Worm (Caenorhabditis elegans) whole organism, late embryonic: ENCODE data around the gene M01F1.4.

ENCODE experiments used
- Y22D7AL.16 ChIP-seq: sonication (generic microtip); optimal IDR thresholded peaks from 2 replicates; lab custom pipeline; 2016; ENCODE audit warnings: missing genetic modification characterization, missing compliant biosample characterization
- ama-1 ChIP-seq: fragments of 150-350 bp; optimal IDR thresholded peaks from 2 replicates; lab custom pipeline; 2014
- ceh-14 ChIP-seq: sonication (generic microtip); optimal IDR thresholded peaks from 2 replicates; lab custom pipeline; 2016; ENCODE audit warnings: missing genotype, missing genetic modification characterization, missing compliant biosample characterization
- ceh-24 ChIP-seq: sonication (generic microtip); optimal IDR thresholded peaks from 2 replicates; lab custom pipeline; 2016; ENCODE audit warnings: mild to moderate bottlenecking, missing genetic modification characterization, missing compliant biosample characterization
- ceh-45 ChIP-seq: fragments of 200-800 bp; sonication (Bioruptor generic); IDR thresholded peaks from 2 replicates; pipeline ENCODE4 v1.3.6; 2022; ENCODE audit warnings: missing genetic modification reagents, missing genetic modification characterization, missing compliant biosample characterization
- fkh-10 ChIP-seq: fragments of 150-350 bp; optimal IDR thresholded peaks from 2 replicates; lab custom pipeline; 2014; ENCODE audit warnings: missing biosample characterization, missing genetic modification reagents, missing genetic modification characterization
- nhr-232 ChIP-seq: sonication (generic microtip); optimal IDR thresholded peaks from 2 replicates; lab custom pipeline; 2016; ENCODE audit warnings: missing genetic modification characterization, missing compliant biosample characterization
- pha-4 ChIP-seq: fragments of 150-350 bp; optimal IDR thresholded peaks from 2 replicates; lab custom pipeline; 2018; ENCODE audit warnings: missing biosample characterization, missing genetic modification reagents, missing genetic modification characterization
- pqm-1 ChIP-seq: sonication (generic microtip); optimal IDR thresholded peaks from 2 replicates; lab custom pipeline; 2016; ENCODE audit warnings: missing genetic modification characterization, missing compliant biosample characterization
- syd-9 ChIP-seq: sonication (generic microtip); optimal IDR thresholded peaks from 2 replicates; lab custom pipeline; 2016; ENCODE audit warnings: mild to moderate bottlenecking, missing genetic modification characterization, moderate library complexity, missing compliant biosample characterization
- unc-3 ChIP-seq, 2 experiments: fragments of 200-800 bp in 1 of 2; sonication (Bioruptor generic) in 1 of 2; sonication (generic microtip) in 1 of 2; conservative IDR thresholded peaks in 1 of 2; optimal IDR thresholded peaks in 1 of 2; 2 replicates each; pipeline versions ENCODE4 v1.3.6 to Lab custom; 2016 to 2022; ENCODE audit warnings: missing compliant biosample characterization in 2 of 2, missing genetic modification characterization in 2 of 2, missing genetic modification reagents in 1 of 2
- unc-86 ChIP-seq: sonication (generic microtip); optimal IDR thresholded peaks from 2 replicates; lab custom pipeline; 2016; ENCODE audit warnings: missing genetic modification characterization, missing compliant biosample characterization
- zip-5 ChIP-seq: sonication (generic microtip); optimal IDR thresholded peaks from 2 replicates; lab custom pipeline; 2016; ENCODE audit warnings: missing genetic modification characterization, missing compliant biosample characterization

DNA sequence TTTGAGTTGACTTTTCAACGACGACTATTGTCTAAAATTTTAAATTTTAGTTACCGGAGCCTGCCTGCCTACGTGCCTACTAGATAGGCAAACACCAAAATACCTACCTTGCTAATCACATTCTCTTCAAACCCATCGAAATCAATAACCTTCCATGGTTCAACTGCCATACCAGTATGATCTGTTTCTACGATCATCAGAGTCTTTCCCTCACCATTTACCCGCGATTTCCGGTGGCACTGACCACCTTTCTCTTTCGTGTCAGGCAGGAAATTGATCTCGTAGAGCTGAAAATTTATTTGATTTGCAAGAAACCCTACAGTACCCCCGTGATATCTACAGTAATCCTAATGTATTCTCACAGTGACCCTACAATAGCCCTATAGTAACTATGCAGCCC, 24.8 kb downstream of the M01F1.4 start:
- TF ChIP-seq ama-1, result no peak
- no peak for TF ChIP-seq unc-86 (tag; lab: Kevin White, UChicago)
- TF ChIP-seq ceh-24 (tag; lab: Kevin White, UChicago), result no peak
- no peak for TF ChIP-seq pha-4 (tag; lab: Kevin White, UChicago)
- TF ChIP-seq nhr-232 (tag; lab: Kevin White, UChicago), result no peak
- TF ChIP-seq zip-5 (tag; lab: Kevin White, UChicago), result no peak
- TF ChIP-seq Y22D7AL.16 (tag; lab: Kevin White, UChicago), result no peak
- no peak for TF ChIP-seq unc-3 (GFP tag; conservative IDR thresholded peaks at IDR 0.05; lab: Robert Waterston, UW)
- TF ChIP-seq unc-3 (tag; optimal IDR thresholded peaks at IDR 0.05; lab: Kevin White, UChicago), result no peak
- TF ChIP-seq ceh-45 (GFP tag; lab: Robert Waterston, UW), result no peak
- no peak for TF ChIP-seq ceh-14 (tag; lab: Kevin White, UChicago)
- no peak for TF ChIP-seq syd-9 (tag; lab: Kevin White, UChicago)
- TF ChIP-seq pqm-1 (tag; lab: Kevin White, UChicago), result no peak
- TF ChIP-seq fkh-10 (GFP tag; lab: Kevin White, UChicago), result no peak
